Fruit fly (Drosophila melanogaster) Kc167 (cell line): ENCODE measurements around the gene CG31156.

ENCODE experiments used
- Myc ChIP-seq: fragments of >200 bp; optimal IDR thresholded peaks from 2 replicates; lab custom pipeline; 2017; ENCODE audit warnings: missing external identifiers
- Sin3A ChIP-seq: fragments of >200 bp; optimal IDR thresholded peaks from 2 replicates; lab custom pipeline; 2018; ENCODE audit warnings: missing external identifiers
- h ChIP-seq: fragments of >200 bp; optimal IDR thresholded peaks from 3 replicates; lab custom pipeline; 2018; ENCODE audit warnings: missing external identifiers
- insv ChIP-seq: fragments of >200 bp; optimal IDR thresholded peaks from 3 replicates; lab custom pipeline; 2018; ENCODE audit warnings: missing external identifiers
- psq ChIP-seq: fragments of >200 bp; optimal IDR thresholded peaks from 2 replicates; lab custom pipeline; 2017; ENCODE audit warnings: missing external identifiers
- ttk ChIP-seq: sonication (Bioruptor generic); optimal IDR thresholded peaks from 2 replicates; lab custom pipeline; 2017; ENCODE audit warnings: missing external identifiers

The CG31156 gene

DNA sequence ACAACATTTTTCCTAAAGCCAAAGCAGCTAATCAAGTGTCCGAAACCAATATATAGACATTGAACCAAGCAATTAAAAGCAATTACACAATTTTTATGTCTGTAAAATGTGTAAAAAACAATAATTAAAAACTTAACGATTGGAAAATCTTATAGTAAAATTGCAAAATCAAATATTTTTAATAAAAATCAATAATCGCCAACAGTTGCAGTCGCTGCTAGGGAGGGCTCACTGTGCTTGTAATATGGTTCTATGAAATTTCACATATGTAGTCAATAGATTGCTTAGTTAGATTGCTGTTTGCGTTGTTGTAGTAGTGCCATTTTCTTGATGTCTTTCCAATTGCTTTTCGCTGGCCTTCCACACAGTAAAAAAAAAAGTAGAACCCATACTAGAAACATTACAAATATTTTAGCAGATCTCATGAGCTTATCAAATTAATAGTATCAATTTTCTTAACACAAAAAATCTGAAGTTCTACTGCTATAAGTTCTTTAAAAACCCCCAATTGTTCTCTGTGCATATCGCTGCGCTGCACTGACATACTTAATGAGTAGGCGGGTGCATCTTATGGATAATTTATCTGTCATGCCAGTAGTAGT, 37.3 kb downstream of the CG31156 start:
- TF ChIP-seq ttk (lab: Kevin White, UChicago), result no peak
- TF ChIP-seq Myc (lab: Kevin White, UChicago), result no peak
- no peak for TF ChIP-seq h
- TF ChIP-seq psq, result no peak
- no peak for TF ChIP-seq insv (lab: Kevin White, UChicago)
- no peak for TF ChIP-seq Sin3A (lab: Kevin White, UChicago)

dm6 chr3R:22573590-22573989, 39.9 kb downstream of the CG31156 start:
- TF ChIP-seq ttk (lab: Kevin White, UChicago), result no peak
- no peak for TF ChIP-seq psq
- TF ChIP-seq insv (lab: Kevin White, UChicago), result no peak
- TF ChIP-seq h, result no peak
- no peak for TF ChIP-seq Myc (lab: Kevin White, UChicago)
- TF ChIP-seq Sin3A (lab: Kevin White, UChicago), result no peak

DNA sequence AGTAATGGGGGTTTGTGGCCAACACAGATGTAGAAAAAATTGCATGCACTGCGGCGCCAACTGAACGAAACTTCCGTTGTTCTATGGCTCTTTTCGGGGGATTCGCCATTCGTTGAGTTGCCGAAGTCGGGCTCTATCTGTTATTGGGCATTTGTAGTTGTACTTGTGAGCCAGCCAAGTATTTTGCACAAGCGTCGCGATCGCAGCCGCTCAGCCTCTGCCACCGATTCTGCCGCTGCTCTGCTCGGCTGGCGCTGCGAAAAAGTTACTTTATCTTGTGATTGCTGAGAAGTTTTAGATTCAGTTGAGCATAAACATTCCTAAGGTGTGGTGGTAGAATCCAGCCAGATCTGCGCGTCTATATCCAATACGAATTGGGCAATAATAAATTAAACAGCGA, 43.6 kb downstream of the CG31156 start, which contains the start of gene CG33110:
TSS of gene CG33110 (plus strand) at position 301 of the 400 bp plus-strand sequence.
- no peak for TF ChIP-seq insv (lab: Kevin White, UChicago)
- no peak for TF ChIP-seq ttk (lab: Kevin White, UChicago)
- no peak for TF ChIP-seq psq
- TF ChIP-seq h, result no peak

- TF ChIP-seq Sin3A (lab: Kevin White, UChicago) (no peak), h (no peak), insv (lab: Kevin White, UChicago) (no peak), psq (no peak), ttk (lab: Kevin White, UChicago) (no peak), Myc (lab: Kevin White, UChicago) (no peak)
These were observed 44.9 kb downstream of the CG31156 start for dm6 chr3R:22568508-22568907.

dm6 chr3R:22565732-22566131, 47.7 kb downstream of the CG31156 start:
- TF ChIP-seq h, result no peak
- no peak for TF ChIP-seq Myc (lab: Kevin White, UChicago)
- TF ChIP-seq Sin3A (lab: Kevin White, UChicago), result no peak
- no peak for TF ChIP-seq psq

- no peak for TF ChIP-seq Myc (lab: Kevin White, UChicago)
- no peak for TF ChIP-seq ttk (lab: Kevin White, UChicago)
- no peak for TF ChIP-seq psq
- no peak for TF ChIP-seq h
- TF ChIP-seq insv (lab: Kevin White, UChicago), result no peak
- no peak for TF ChIP-seq Sin3A (lab: Kevin White, UChicago)
These were observed 48.7 kb downstream of the CG31156 start for dm6 chr3R:22564707-22565106.

DNA sequence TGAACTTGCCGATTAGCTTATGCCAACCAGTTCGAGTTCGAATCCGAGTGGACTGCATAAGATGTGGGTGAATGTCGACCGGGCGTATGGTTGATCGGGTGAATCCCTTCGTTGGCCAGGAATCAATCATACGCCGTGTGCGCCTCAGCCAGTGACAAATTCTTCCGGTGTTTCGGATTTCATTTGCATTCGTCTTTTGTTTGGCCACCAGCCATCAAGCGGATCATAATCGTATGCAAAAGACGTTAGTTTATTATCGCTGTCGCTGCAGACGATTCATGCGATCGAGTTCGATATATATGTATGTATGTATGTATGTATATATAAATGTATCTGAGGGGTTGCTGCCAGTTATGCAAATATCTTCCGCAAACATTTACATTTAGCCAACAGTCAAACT, 49.4 kb downstream of the CG31156 start:
- TF ChIP-seq psq, result no peak
- no peak for TF ChIP-seq insv (lab: Kevin White, UChicago)
- TF ChIP-seq Sin3A (lab: Kevin White, UChicago), result no peak

DNA sequence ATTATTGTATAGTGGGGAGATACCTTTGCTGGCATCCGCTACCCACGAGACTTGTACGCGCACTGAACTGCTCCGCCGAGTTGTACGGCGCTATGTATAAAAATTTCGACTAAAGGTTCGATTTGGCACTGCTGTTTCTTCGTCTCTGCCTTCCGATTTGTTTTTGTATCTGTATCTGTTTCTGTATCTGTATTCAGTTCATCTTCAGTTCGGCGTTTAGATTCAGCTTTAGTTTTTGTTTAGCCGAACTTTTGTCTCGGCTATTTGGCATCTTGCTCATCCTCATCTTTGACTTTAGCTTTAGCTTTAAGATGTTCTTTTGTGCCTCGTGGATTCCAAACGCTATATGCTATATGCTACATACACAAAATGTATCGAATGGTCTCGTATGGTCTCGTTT, 51.0 kb downstream of the CG31156 start, which contains the start of gene sit:
TSS of gene sit (minus strand) at position 71 of the 400 bp plus-strand sequence.
- no peak for TF ChIP-seq Sin3A (lab: Kevin White, UChicago)

- TF ChIP-seq insv (lab: Kevin White, UChicago) (no peak), h (no peak), psq (no peak), Sin3A (lab: Kevin White, UChicago) (no peak), Myc (lab: Kevin White, UChicago) (no peak), ttk (lab: Kevin White, UChicago) (no peak)
These were observed 53.2 kb downstream of the CG31156 start for dm6 chr3R:22560224-22560623.
